Worm (Caenorhabditis elegans) whole organism, early embryonic: ENCODE results near the gene F28F8.9.

Source experiments
- ama-1 ChIP-seq: fragments of 150-350 bp; optimal IDR thresholded peaks from 2 replicates; lab custom pipeline; 2014
- scrt-1 ChIP-seq: fragments of 200-800 bp; sonication (Bioruptor generic); IDR thresholded peaks from 2 replicates; pipeline ENCODE4 v1.3.6; 2022; ENCODE audit warnings: missing genetic modification characterization, missing compliant biosample characterization
- tbx-37 ChIP-seq: fragments of 200-800 bp; sonication (Bioruptor generic); conservative IDR thresholded peaks from 2 replicates; pipeline ENCODE4 v1.3.6; 2022; ENCODE audit warnings: missing genetic modification reagents, missing genetic modification characterization, missing compliant biosample characterization

ce11 chrV:15536320-15536719, 42.2 kb downstream of the F28F8.9 start, which contains the start of gene F21A3.4:
- TF ChIP-seq tbx-37 (GFP tag; lab: Robert Waterston, UW) (no peak), ama-1 (lab: Kevin White, UChicago) (no peak), scrt-1 (GFP tag; lab: Robert Waterston, UW) (no peak)
